Fruit fly (Drosophila melanogaster): ENCODE data around the gene CG15894.

dm6 chrX:6303675-6304074 is 5.3 kb upstream of the CG15894 start, which contains the start of gene CG3823:
- TF ChIP-seq Ets98B (GFP tag; IDR thresholded peaks at IDR 0.05) (no peak), EcR (GFP tag; optimal IDR thresholded peaks at IDR 0.05) (no peak), fd96Ca (GFP tag; IDR thresholded peaks at IDR 0.05) (no peak), CG8159 (tag; optimal IDR thresholded peaks at IDR 0.05) (no peak), CG4496 (GFP tag; IDR thresholded peaks at IDR 0.05) (no peak), Pif1B (GFP tag; optimal IDR thresholded peaks at IDR 0.05) (no peak), CG34367 (tag; optimal IDR thresholded peaks at IDR 0.05) (no peak), Snoo (tag; optimal IDR thresholded peaks at IDR 0.05) (no peak), CG9948 (tag; optimal IDR thresholded peaks at IDR 0.05) (no peak)

Data from whole organism, pupa.